Worm (Caenorhabditis elegans): ENCODE data around the gene fbxb-10.

DNA sequence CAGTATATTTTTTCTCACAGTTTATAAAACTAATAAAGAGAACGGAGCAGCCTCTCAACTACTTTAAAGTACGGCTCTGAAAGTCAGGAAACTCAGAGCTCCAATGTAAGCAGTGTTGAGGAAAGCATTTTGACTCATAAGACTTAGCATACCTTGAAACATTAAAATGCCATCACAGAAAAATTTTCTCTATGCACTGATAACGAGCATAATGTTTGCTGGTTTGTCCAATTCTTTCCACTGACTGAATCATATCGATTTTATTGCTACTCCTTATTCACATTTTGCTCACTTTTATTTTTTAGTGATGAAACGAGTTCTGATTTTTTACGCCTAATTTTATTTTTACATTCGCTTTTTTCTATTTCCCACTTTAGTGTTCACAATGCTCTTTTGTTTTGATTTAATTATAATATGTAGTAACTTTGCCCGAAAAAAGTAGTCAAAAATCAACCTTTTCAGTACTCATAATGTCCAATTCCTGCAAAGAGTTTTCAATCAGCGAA lies 13.7 kb upstream of the fbxb-10 start, which contains the start of gene math-39:
- no peak for TF ChIP-seq tra-4 (tag; optimal IDR thresholded peaks at IDR 0.05)
- no peak for TF ChIP-seq ceh-36 (tag; optimal IDR thresholded peaks at IDR 0.05)
- TF ChIP-seq flt-1 (GFP tag; IDR thresholded peaks at IDR 0.05): no peak
- TF ChIP-seq aly-1 (tag; optimal IDR thresholded peaks at IDR 0.05): no peak
- no peak for TF ChIP-seq scrt-1 (GFP tag; IDR thresholded peaks at IDR 0.05)
- TF ChIP-seq pes-1 (GFP tag; IDR thresholded peaks at IDR 0.05): no peak
- TF ChIP-seq ama-1 (optimal IDR thresholded peaks at IDR 0.05): no peak
